Worm (Caenorhabditis elegans) whole organism, young adult: ENCODE data around the gene nep-15.

Experiments
- B0336.3 ChIP-seq: fragments of 200-800 bp; sonication (Bioruptor generic); IDR thresholded peaks from 2 replicates; pipeline ENCODE4 v1.3.6; 2022; ENCODE audit warnings: missing genetic modification characterization, missing compliant biosample characterization
- C06A6.2 ChIP-seq: fragments of 200-800 bp; sonication (Bioruptor generic); conservative IDR thresholded peaks from 2 replicates; pipeline ENCODE4 v1.3.6; 2022; ENCODE audit warnings: missing genetic modification characterization, missing compliant biosample characterization
- F37B4.10 ChIP-seq: fragments of 200-800 bp; sonication (Bioruptor generic); IDR thresholded peaks from 2 replicates; pipeline ENCODE4 v1.3.6; 2022; ENCODE audit warnings: missing genetic modification characterization, missing compliant biosample characterization
- F49E8.2 ChIP-seq: sonication (generic microtip); optimal IDR thresholded peaks from 3 replicates; lab custom pipeline; 2017; ENCODE audit warnings: missing genetic modification characterization, mild to moderate bottlenecking, missing compliant biosample characterization, antibody characterized with exemption, moderate library complexity; ENCODE audit not compliant: insufficient read depth
- F52B5.7 ChIP-seq: sonication (generic microtip); optimal IDR thresholded peaks from 2 replicates; lab custom pipeline; 2016; ENCODE audit warnings: mild to moderate bottlenecking, missing genetic modification characterization, missing compliant biosample characterization
- F55B11.4 ChIP-seq: sonication (generic microtip); optimal IDR thresholded peaks from 2 replicates; lab custom pipeline; 2016; ENCODE audit warnings: missing compliant biosample characterization, missing genetic modification characterization, borderline replicate concordance; ENCODE audit not compliant: insufficient read depth
- F57A8.1 ChIP-seq: fragments of 200-800 bp; sonication (Bioruptor generic); optimal IDR thresholded peaks from 2 replicates; lab custom pipeline; 2018; ENCODE audit warnings: mild to moderate bottlenecking, missing genetic modification characterization, moderate library complexity, missing compliant biosample characterization
- K11D2.4 ChIP-seq: fragments of 200-800 bp; sonication (Bioruptor generic); IDR thresholded peaks from 2 replicates; pipeline ENCODE4 v1.3.6; 2022; ENCODE audit warnings: missing genetic modification reagents, missing genetic modification characterization, missing compliant biosample characterization
- T26A5.8 ChIP-seq: sonication (generic microtip); optimal IDR thresholded peaks from 2 replicates; lab custom pipeline; 2016; ENCODE audit warnings: missing genetic modification characterization, missing compliant biosample characterization
- Y53F4B.3 ChIP-seq: fragments of 200-800 bp; sonication (Bioruptor generic); IDR thresholded peaks from 2 replicates; pipeline ENCODE4 v1.3.6; 2022; ENCODE audit warnings: missing genetic modification reagents, missing genetic modification characterization, missing compliant biosample characterization
- ama-1 ChIP-seq, 3 experiments: fragments of 150-350 bp in 1 of 3; sonication (generic microtip) in 2 of 3; optimal IDR thresholded peaks; 2 replicates each; lab custom pipeline; 2014 to 2018; ENCODE audit warnings: missing biosample characterization in 2 of 3, missing genetic modification characterization in 2 of 3, missing genetic modification reagents in 2 of 3
- atf-7 ChIP-seq: sonication (generic microtip); optimal IDR thresholded peaks from 2 replicates; lab custom pipeline; 2017; ENCODE audit warnings: mild to moderate bottlenecking, missing genetic modification characterization, missing compliant biosample characterization
- attf-3 ChIP-seq: fragments of 200-800 bp; sonication (Bioruptor generic); conservative IDR thresholded peaks from 2 replicates; pipeline ENCODE4 v1.3.6; 2022; ENCODE audit warnings: missing genetic modification reagents, missing genetic modification characterization, missing compliant biosample characterization
- attf-5 ChIP-seq: fragments of 200-800 bp; sonication (Bioruptor generic); optimal IDR thresholded peaks from 2 replicates; lab custom pipeline; 2018; ENCODE audit warnings: mild to moderate bottlenecking, missing genetic modification characterization, missing compliant biosample characterization
- bed-2 ChIP-seq: fragments of 200-800 bp; sonication (Bioruptor generic); IDR thresholded peaks from 2 replicates; pipeline ENCODE4 v1.3.6; 2022; ENCODE audit warnings: missing genetic modification reagents, missing genetic modification characterization, missing compliant biosample characterization
- cebp-1 ChIP-seq, 2 experiments: fragments of 200-800 bp in 1 of 2; sonication (Bioruptor generic) in 1 of 2; sonication (generic microtip) in 1 of 2; IDR thresholded peaks in 1 of 2; optimal IDR thresholded peaks in 1 of 2; 2 replicates each; pipeline versions ENCODE4 v1.3.6 to Lab custom; 2017 to 2022; ENCODE audit warnings: missing compliant biosample characterization in 2 of 2, missing genetic modification characterization in 2 of 2, mild to moderate bottlenecking in 1 of 2, missing genetic modification reagents in 1 of 2, moderate library complexity in 1 of 2
- cebp-2 ChIP-seq: fragments of 200-800 bp; sonication (Bioruptor generic); IDR thresholded peaks from 2 replicates; pipeline ENCODE4 v1.3.6; 2022; ENCODE audit warnings: missing genetic modification characterization, missing compliant biosample characterization
- ceh-58 ChIP-seq: fragments of 200-800 bp; sonication (Bioruptor generic); IDR thresholded peaks from 2 replicates; pipeline ENCODE4 v1.3.6; 2022; ENCODE audit warnings: missing genetic modification characterization, missing compliant biosample characterization
- die-1 ChIP-seq: sonication (generic microtip); optimal IDR thresholded peaks from 2 replicates; lab custom pipeline; 2016; ENCODE audit warnings: missing genotype, mild to moderate bottlenecking, missing genetic modification characterization, missing compliant biosample characterization
- dox-1 ChIP-seq: fragments of 200-800 bp; sonication (Bioruptor generic); IDR thresholded peaks from 2 replicates; pipeline ENCODE4 v1.3.6; 2022; ENCODE audit warnings: missing genetic modification reagents, missing genetic modification characterization, missing compliant biosample characterization
- dpl-1 ChIP-seq: fragments of 150-350 bp; optimal IDR thresholded peaks from 2 replicates; lab custom pipeline; 2014; ENCODE audit warnings: missing biosample characterization, missing genetic modification reagents, missing genetic modification characterization
- efl-1 ChIP-seq: fragments of 150-350 bp; optimal IDR thresholded peaks from 2 replicates; lab custom pipeline; 2014; ENCODE audit warnings: missing biosample characterization, missing genetic modification reagents, missing genetic modification characterization
- egl-44 ChIP-seq: fragments of 200-800 bp; sonication (Bioruptor generic); IDR thresholded peaks from 2 replicates; pipeline ENCODE4 v1.3.6; 2022; ENCODE audit warnings: missing genetic modification reagents, missing genetic modification characterization, missing compliant biosample characterization
- ets-4 ChIP-seq: fragments of 200-800 bp; sonication (Bioruptor generic); optimal IDR thresholded peaks from 2 replicates; lab custom pipeline; 2018; ENCODE audit warnings: mild to moderate bottlenecking, missing genetic modification characterization, missing compliant biosample characterization
- fkh-3 ChIP-seq: sonication (generic microtip); optimal IDR thresholded peaks from 2 replicates; lab custom pipeline; 2016; ENCODE audit warnings: mild to moderate bottlenecking, missing genetic modification characterization, missing compliant biosample characterization
- hlh-26 ChIP-seq: fragments of 200-800 bp; sonication (Bioruptor generic); conservative IDR thresholded peaks from 2 replicates; pipeline ENCODE4 v1.3.6; 2022; ENCODE audit warnings: missing genetic modification reagents, missing genetic modification characterization, missing compliant biosample characterization
- let-607 ChIP-seq, 2 experiments: fragments of 200-800 bp in 1 of 2; sonication (Bioruptor generic) in 1 of 2; sonication (generic microtip) in 1 of 2; optimal IDR thresholded peaks; 2 replicates each; lab custom pipeline; 2016 to 2018; ENCODE audit warnings: mild to moderate bottlenecking in 2 of 2, missing compliant biosample characterization in 2 of 2, missing genetic modification characterization in 2 of 2, moderate library complexity in 2 of 2, missing genotype in 1 of 2
- lsy-27 ChIP-seq: sonication (generic microtip); optimal IDR thresholded peaks from 2 replicates; lab custom pipeline; 2017; ENCODE audit warnings: missing genetic modification characterization, mild to moderate bottlenecking, missing compliant biosample characterization, antibody characterized with exemption, missing genotype, borderline replicate concordance; ENCODE audit not compliant: insufficient read depth
- madf-3 ChIP-seq: fragments of 200-800 bp; sonication (Bioruptor generic); IDR thresholded peaks from 2 replicates; pipeline ENCODE4 v1.3.6; 2022; ENCODE audit warnings: missing genetic modification reagents, missing genetic modification characterization, missing compliant biosample characterization
- madf-6 ChIP-seq: fragments of 200-800 bp; sonication (Bioruptor generic); IDR thresholded peaks from 2 replicates; pipeline ENCODE4 v1.3.6; 2022; ENCODE audit warnings: missing genetic modification reagents, missing genetic modification characterization, missing compliant biosample characterization
- mcd-1 ChIP-seq: fragments of 200-800 bp; sonication (Bioruptor generic); IDR thresholded peaks from 2 replicates; pipeline ENCODE4 v1.3.6; 2022; ENCODE audit warnings: missing genetic modification reagents, missing genetic modification characterization, missing compliant biosample characterization
- mel-28 ChIP-seq: sonication (generic microtip); optimal IDR thresholded peaks from 2 replicates; lab custom pipeline; 2016; ENCODE audit warnings: borderline replicate concordance, mild to moderate bottlenecking, missing genetic modification characterization, missing compliant biosample characterization
- mes-4 ChIP-seq: sonication (generic microtip); optimal IDR thresholded peaks from 2 replicates; lab custom pipeline; 2016; ENCODE audit warnings: missing genotype, missing genetic modification characterization, missing compliant biosample characterization
- nfya-2 ChIP-seq: fragments of 200-800 bp; sonication (Bioruptor generic); IDR thresholded peaks from 2 replicates; pipeline ENCODE4 v1.3.6; 2022; ENCODE audit warnings: missing genetic modification reagents, missing genetic modification characterization, missing compliant biosample characterization
- nhr-27 ChIP-seq: fragments of 200-800 bp; sonication (Bioruptor generic); optimal IDR thresholded peaks from 2 replicates; lab custom pipeline; 2018; ENCODE audit warnings: mild to moderate bottlenecking, missing genetic modification characterization, moderate library complexity, missing compliant biosample characterization
- nhr-80 ChIP-seq: sonication (generic microtip); optimal IDR thresholded peaks from 2 replicates; lab custom pipeline; 2016; ENCODE audit warnings: missing genetic modification characterization, missing compliant biosample characterization
- nhr-90 ChIP-seq: sonication (generic microtip); optimal IDR thresholded peaks from 2 replicates; lab custom pipeline; 2016; ENCODE audit warnings: missing genotype, mild to moderate bottlenecking, missing genetic modification characterization, missing compliant biosample characterization
- pbrm-1 ChIP-seq: fragments of 200-800 bp; sonication (Bioruptor generic); IDR thresholded peaks from 2 replicates; pipeline ENCODE4 v1.3.6; 2022; ENCODE audit warnings: missing genetic modification reagents, missing genetic modification characterization, missing compliant biosample characterization
- pha-4 ChIP-seq: fragments of 150-350 bp; sonication (generic microtip); optimal IDR thresholded peaks from 2 replicates; lab custom pipeline; 2014; ENCODE audit warnings: missing biosample characterization, missing genetic modification reagents, missing genetic modification characterization
- rcor-1 ChIP-seq: fragments of 200-800 bp; sonication (Bioruptor generic); IDR thresholded peaks from 2 replicates; pipeline ENCODE4 v1.3.6; 2022; ENCODE audit warnings: missing genetic modification reagents, missing genetic modification characterization, missing compliant biosample characterization
- sea-2 ChIP-seq: fragments of 200-800 bp; sonication (Bioruptor generic); IDR thresholded peaks from 2 replicates; pipeline ENCODE4 v1.3.6; 2022; ENCODE audit warnings: missing genetic modification characterization, missing compliant biosample characterization
- snpc-1.1 ChIP-seq: sonication (generic microtip); optimal IDR thresholded peaks from 2 replicates; lab custom pipeline; 2017; ENCODE audit warnings: missing genetic modification characterization, mild to moderate bottlenecking, missing compliant biosample characterization, antibody characterized with exemption, moderate library complexity, missing genotype, missing genetic modification reagents; ENCODE audit not compliant: insufficient read depth
- sptf-2 ChIP-seq: fragments of 200-800 bp; sonication (Bioruptor generic); optimal IDR thresholded peaks from 2 replicates; lab custom pipeline; 2018; ENCODE audit warnings: mild to moderate bottlenecking, missing genetic modification characterization, missing compliant biosample characterization
- tbp1 ChIP-seq: fragments of 200-800 bp; sonication (Bioruptor generic); optimal IDR thresholded peaks from 2 replicates; lab custom pipeline; 2018; ENCODE audit warnings: mild to moderate bottlenecking, missing genetic modification characterization, missing compliant biosample characterization
- xnd-1 ChIP-seq: sonication (generic microtip); optimal IDR thresholded peaks from 2 replicates; lab custom pipeline; 2016; ENCODE audit warnings: missing genotype, missing genetic modification reagents, missing genetic modification characterization, missing compliant biosample characterization
- zfh-2 ChIP-seq: fragments of 200-800 bp; sonication (Bioruptor generic); conservative IDR thresholded peaks from 2 replicates; pipeline ENCODE4 v1.3.6; 2022; ENCODE audit warnings: missing genetic modification reagents, missing genetic modification characterization, missing compliant biosample characterization
- ztf-22 ChIP-seq: fragments of 200-800 bp; sonication (Bioruptor generic); optimal IDR thresholded peaks from 2 replicates; lab custom pipeline; 2018; ENCODE audit warnings: mild to moderate bottlenecking, missing genetic modification characterization, moderate library complexity, missing compliant biosample characterization
- ztf-3 ChIP-seq: fragments of 200-800 bp; sonication (Bioruptor generic); optimal IDR thresholded peaks from 2 replicates; lab custom pipeline; 2018; ENCODE audit warnings: mild to moderate bottlenecking, missing genetic modification characterization, missing compliant biosample characterization

nep-15 gene

ce11 chrX:8419252-8419651, 47.2 kb downstream of the nep-15 start (continued):
- TF ChIP-seq fkh-3 (tag; lab: Kevin White, UChicago) = no peak
- TF ChIP-seq cebp-2 (GFP tag; lab: Robert Waterston, UW) = no peak
- no peak for TF ChIP-seq madf-3 (GFP tag; lab: Robert Waterston, UW)
- TF ChIP-seq egl-44 (GFP tag; lab: Robert Waterston, UW) = no peak
- TF ChIP-seq ets-4 (GFP tag; lab: Kevin White, UChicago) = no peak
- TF ChIP-seq nhr-90 (tag; lab: Kevin White, UChicago) = peak; percentile 54
- no peak for TF ChIP-seq sea-2 (GFP tag; lab: Robert Waterston, UW)
- TF ChIP-seq F55B11.4 = no peak
- TF ChIP-seq pbrm-1 (GFP tag; lab: Robert Waterston, UW) = peak; percentile 62; the same call in 1 of the 2 replicates
- TF ChIP-seq mcd-1 (GFP tag; lab: Robert Waterston, UW) = 0 out of 2 replicates have a peak, but pooled peaks have one; percentile 8
- TF ChIP-seq mel-28 (tag; lab: Kevin White, UChicago) = no peak
- TF ChIP-seq tbp1 (GFP tag; lab: Kevin White, UChicago) = peak; percentile 89
- no peak for TF ChIP-seq ztf-3 (GFP tag; lab: Kevin White, UChicago)
- TF ChIP-seq F37B4.10 (GFP tag; lab: Robert Waterston, UW) = no peak
- TF ChIP-seq bed-2 = no peak
- TF ChIP-seq attf-3 (GFP tag; lab: Robert Waterston, UW) = no peak
- TF ChIP-seq F52B5.7 (tag; lab: Kevin White, UChicago) = no peak
- no peak for TF ChIP-seq cebp-1 (GFP tag; IDR thresholded peaks at IDR 0.05; lab: Robert Waterston, UW)
- peak; percentile 26 for TF ChIP-seq cebp-1 (tag; optimal IDR thresholded peaks at IDR 0.05; lab: Kevin White, UChicago)
- TF ChIP-seq ama-1 (optimal IDR thresholded peaks at IDR 0.05; lab: Kevin White, UChicago) = no peak
- no peak for TF ChIP-seq ama-1 (GFP tag; optimal IDR thresholded peaks at IDR 0.05; lab: Kevin White, UChicago)
- TF ChIP-seq snpc-1.1 = no peak
- no peak for TF ChIP-seq K11D2.4 (GFP tag; lab: Robert Waterston, UW)
- TF ChIP-seq ceh-58 (GFP tag; lab: Robert Waterston, UW) = no peak
- no peak for TF ChIP-seq madf-6 (GFP tag; lab: Robert Waterston, UW)
- TF ChIP-seq F57A8.1 (GFP tag; lab: Kevin White, UChicago) = no peak
- TF ChIP-seq atf-7 = no peak
- TF ChIP-seq zfh-2 = no peak
- peak; percentile 57 for TF ChIP-seq die-1 (tag; lab: Kevin White, UChicago)
- TF ChIP-seq efl-1 (GFP tag; lab: Kevin White, UChicago) = no peak
- TF ChIP-seq xnd-1 (tag; lab: Kevin White, UChicago) = no peak
- no peak for TF ChIP-seq B0336.3 (GFP tag; lab: Robert Waterston, UW)
- TF ChIP-seq pha-4 (tag; lab: Kevin White, UChicago) = no peak
- no peak for TF ChIP-seq nfya-2 (GFP tag; lab: Robert Waterston, UW)
- no peak for TF ChIP-seq F49E8.2 (tag; lab: Kevin White, UChicago)
- peak; percentile 12 for TF ChIP-seq nhr-80 (tag; lab: Kevin White, UChicago)
- no peak for TF ChIP-seq let-607 (tag; optimal IDR thresholded peaks at IDR 0.05; lab: Kevin White, UChicago)
- TF ChIP-seq sptf-2 (GFP tag; lab: Kevin White, UChicago) = no peak
- no peak for TF ChIP-seq ztf-22
- TF ChIP-seq dox-1 = no peak; the same call in 1 of the 2 replicates
- TF ChIP-seq Y53F4B.3 (GFP tag; lab: Robert Waterston, UW) = no peak
- TF ChIP-seq attf-5 = no peak
- TF ChIP-seq nhr-27 (tag; lab: Kevin White, UChicago) = no peak
- no peak for TF ChIP-seq hlh-26 (GFP tag; lab: Robert Waterston, UW)
- TF ChIP-seq lsy-27 (tag; lab: Kevin White, UChicago) = no peak
- TF ChIP-seq mes-4 (tag; lab: Kevin White, UChicago) = no peak
- no peak for TF ChIP-seq C06A6.2 (GFP tag; lab: Robert Waterston, UW)
- no peak for TF ChIP-seq T26A5.8
- no peak for TF ChIP-seq dpl-1 (GFP tag; lab: Kevin White, UChicago)
- no peak for TF ChIP-seq rcor-1 (GFP tag; lab: Robert Waterston, UW)
